Worm (Caenorhabditis elegans) whole organism, L2 larva: Measurements from ENCODE around the gene F58H1.6.

Experiments used
- C34F6.9 ChIP-seq: fragments of 150-350 bp; optimal IDR thresholded peaks from 2 replicates; lab custom pipeline; 2014; ENCODE audit warnings: missing biosample characterization, missing genetic modification characterization
- F13H6.1 ChIP-seq: sonication (generic microtip); optimal IDR thresholded peaks from 2 replicates; lab custom pipeline; 2016; ENCODE audit warnings: missing genetic modification characterization, missing compliant biosample characterization
- R02D3.7 ChIP-seq: fragments of 150-350 bp; optimal IDR thresholded peaks from 2 replicates; lab custom pipeline; 2014; ENCODE audit warnings: missing biosample characterization, missing genetic modification characterization
- Y55F3AM.14 ChIP-seq: fragments of 200-800 bp; sonication (Bioruptor generic); optimal IDR thresholded peaks from 2 replicates; lab custom pipeline; 2018; ENCODE audit warnings: mild to moderate bottlenecking, missing genetic modification characterization, missing compliant biosample characterization
- ZK546.5 ChIP-seq: sonication (generic microtip); optimal IDR thresholded peaks from 2 replicates; lab custom pipeline; 2017; ENCODE audit warnings: missing biosample characterization, missing genetic modification characterization
- alr-1 ChIP-seq: fragments of 150-350 bp; optimal IDR thresholded peaks from 2 replicates; lab custom pipeline; 2014; ENCODE audit warnings: missing biosample characterization, missing genetic modification characterization
- aly-2 ChIP-seq: fragments of 150-350 bp; optimal IDR thresholded peaks from 2 replicates; lab custom pipeline; 2014; ENCODE audit warnings: missing biosample characterization, missing genetic modification characterization
- ama-1 ChIP-seq: fragments of 150-350 bp; optimal IDR thresholded peaks from 2 replicates; lab custom pipeline; 2018; ENCODE audit warnings: inconsistent platforms
- blmp-1 ChIP-seq: sonication (generic microtip); optimal IDR thresholded peaks from 2 replicates; lab custom pipeline; 2017; ENCODE audit warnings: missing genetic modification characterization, mild to moderate bottlenecking, missing compliant biosample characterization, antibody characterized with exemption, moderate library complexity; ENCODE audit not compliant: insufficient read depth
- ceh-16 ChIP-seq: fragments of 150-350 bp; optimal IDR thresholded peaks from 2 replicates; lab custom pipeline; 2014; ENCODE audit warnings: missing biosample characterization, missing genetic modification characterization
- ceh-82 ChIP-seq: fragments of 150-350 bp; optimal IDR thresholded peaks from 2 replicates; lab custom pipeline; 2014; ENCODE audit warnings: missing biosample characterization, missing genetic modification characterization
- crh-2 ChIP-seq: sonication (generic microtip); optimal IDR thresholded peaks from 2 replicates; lab custom pipeline; 2017; ENCODE audit warnings: missing biosample characterization, missing genetic modification characterization
- dmd-4 ChIP-seq: sonication (generic microtip); optimal IDR thresholded peaks from 2 replicates; lab custom pipeline; 2017; ENCODE audit warnings: missing biosample characterization, missing genetic modification characterization
- egl-27 ChIP-seq: sonication (generic microtip); optimal IDR thresholded peaks from 3 replicates; lab custom pipeline; 2017; ENCODE audit warnings: missing biosample characterization, missing genetic modification reagents, missing genetic modification characterization
- elt-1 ChIP-seq: fragments of 150-350 bp; optimal IDR thresholded peaks from 2 replicates; lab custom pipeline; 2014; ENCODE audit warnings: missing biosample characterization, missing genetic modification characterization
- elt-3 ChIP-seq: sonication (generic microtip); optimal IDR thresholded peaks from 2 replicates; lab custom pipeline; 2017; ENCODE audit warnings: missing biosample characterization, missing genetic modification characterization
- fos-1 ChIP-seq: fragments of 150-350 bp; optimal IDR thresholded peaks from 2 replicates; lab custom pipeline; 2014; ENCODE audit warnings: missing biosample characterization, missing genetic modification characterization
- lin-11 ChIP-seq: fragments of 150-350 bp; sonication (generic microtip); optimal IDR thresholded peaks from 2 replicates; lab custom pipeline; 2014; ENCODE audit warnings: missing biosample characterization, missing genetic modification characterization, inconsistent platforms, mixed read lengths
- lin-13 ChIP-seq: fragments of 150-350 bp; optimal IDR thresholded peaks from 2 replicates; lab custom pipeline; 2014; ENCODE audit warnings: missing biosample characterization, missing genetic modification reagents, missing genetic modification characterization
- lin-39 ChIP-seq: fragments of 150-350 bp; optimal IDR thresholded peaks from 2 replicates; lab custom pipeline; 2014; ENCODE audit warnings: missing biosample characterization, missing genetic modification reagents, missing genetic modification characterization
- lsy-2 ChIP-seq, 2 experiments: fragments of 150-350 bp in 1 of 2; sonication (generic microtip) in 1 of 2; optimal IDR thresholded peaks; 2 replicates each; lab custom pipeline; 2014 to 2017; ENCODE audit warnings: missing biosample characterization in 2 of 2, missing genetic modification characterization in 2 of 2
- mab-5 ChIP-seq: fragments of 150-350 bp; optimal IDR thresholded peaks from 2 replicates; lab custom pipeline; 2014; ENCODE audit warnings: missing biosample characterization, missing genetic modification characterization
- mbf-1 ChIP-seq: sonication (generic microtip); optimal IDR thresholded peaks from 2 replicates; lab custom pipeline; 2017; ENCODE audit warnings: missing biosample characterization, missing genetic modification characterization
- mdl-1 ChIP-seq, 2 experiments: fragments of 150-350 bp in 1 of 2; sonication (generic microtip) in 1 of 2; optimal IDR thresholded peaks; 2 replicates each; lab custom pipeline; 2017; ENCODE audit warnings: missing biosample characterization in 2 of 2, missing genetic modification characterization in 2 of 2
- nhr-10 ChIP-seq: sonication (generic microtip); optimal IDR thresholded peaks from 2 replicates; lab custom pipeline; 2017; ENCODE audit warnings: missing biosample characterization, missing genetic modification characterization
- nhr-11 ChIP-seq: fragments of 150-350 bp; optimal IDR thresholded peaks from 2 replicates; lab custom pipeline; 2014; ENCODE audit warnings: missing biosample characterization, missing genetic modification characterization
- nhr-12 ChIP-seq: fragments of 150-350 bp; optimal IDR thresholded peaks from 2 replicates; lab custom pipeline; 2014; ENCODE audit warnings: missing biosample characterization, missing genetic modification characterization
- nhr-129 ChIP-seq: fragments of 150-350 bp; optimal IDR thresholded peaks from 2 replicates; lab custom pipeline; 2014; ENCODE audit warnings: missing biosample characterization, missing genetic modification characterization
- nhr-21 ChIP-seq: fragments of 150-350 bp; optimal IDR thresholded peaks from 2 replicates; lab custom pipeline; 2014; ENCODE audit warnings: missing biosample characterization, missing genetic modification characterization
- nhr-23 ChIP-seq: fragments of 150-350 bp; optimal IDR thresholded peaks from 2 replicates; lab custom pipeline; 2014; ENCODE audit warnings: missing biosample characterization, missing genetic modification reagents, missing genetic modification characterization
- nhr-237 ChIP-seq: fragments of 150-350 bp; optimal IDR thresholded peaks from 2 replicates; lab custom pipeline; 2014; ENCODE audit warnings: missing biosample characterization, missing genetic modification characterization
- nhr-25 ChIP-seq: fragments of 150-350 bp; sonication (generic microtip); optimal IDR thresholded peaks from 3 replicates; lab custom pipeline; 2014; ENCODE audit warnings: missing biosample characterization, missing genetic modification characterization
- nhr-6 ChIP-seq: fragments of 150-350 bp; optimal IDR thresholded peaks from 2 replicates; lab custom pipeline; 2014; ENCODE audit warnings: missing biosample characterization, missing genetic modification characterization
- nhr-77 ChIP-seq: fragments of 150-350 bp; optimal IDR thresholded peaks from 2 replicates; lab custom pipeline; 2014; ENCODE audit warnings: missing biosample characterization, missing genetic modification characterization
- peb-1 ChIP-seq: fragments of 150-350 bp; optimal IDR thresholded peaks from 2 replicates; lab custom pipeline; 2014; ENCODE audit warnings: missing biosample characterization, missing genetic modification characterization
- sem-4 ChIP-seq: fragments of 150-350 bp; optimal IDR thresholded peaks from 2 replicates; lab custom pipeline; 2014; ENCODE audit warnings: missing biosample characterization, missing genetic modification reagents, missing genetic modification characterization
- skn-1 ChIP-seq: sonication (generic microtip); optimal IDR thresholded peaks from 2 replicates; lab custom pipeline; 2017; ENCODE audit warnings: missing biosample characterization, missing genetic modification characterization
- sma-3 ChIP-seq: sonication (generic microtip); optimal IDR thresholded peaks from 2 replicates; lab custom pipeline; 2016; ENCODE audit warnings: missing genetic modification reagents, missing genetic modification characterization, missing compliant biosample characterization
- sma-9 ChIP-seq, 2 experiments: fragments of 150-350 bp in 1 of 2; sonication (generic microtip) in 1 of 2; optimal IDR thresholded peaks; 2 replicates each; lab custom pipeline; 2014 to 2016; ENCODE audit warnings: missing genetic modification characterization in 2 of 2, mild to moderate bottlenecking in 1 of 2, missing biosample characterization in 1 of 2, missing compliant biosample characterization in 1 of 2, missing genetic modification reagents in 1 of 2, moderate library complexity in 1 of 2
- snpc-4 ChIP-seq: fragments of 150-350 bp; optimal IDR thresholded peaks from 2 replicates; lab custom pipeline; 2014; ENCODE audit warnings: missing biosample characterization, missing genetic modification characterization
- unc-39 ChIP-seq: fragments of 150-350 bp; optimal IDR thresholded peaks from 2 replicates; lab custom pipeline; 2014; ENCODE audit warnings: missing biosample characterization, missing genetic modification characterization
- unc-62 ChIP-seq: fragments of 150-350 bp; optimal IDR thresholded peaks from 2 replicates; lab custom pipeline; 2014; ENCODE audit warnings: missing biosample characterization, missing genetic modification reagents, missing genetic modification characterization
- zag-1 ChIP-seq: fragments of 150-350 bp; optimal IDR thresholded peaks from 2 replicates; lab custom pipeline; 2014; ENCODE audit warnings: missing biosample characterization, missing genetic modification characterization
- ztf-1 ChIP-seq: fragments of 200-800 bp; sonication (Bioruptor generic); conservative IDR thresholded peaks from 2 replicates; pipeline ENCODE4 v1.3.6; 2022; ENCODE audit warnings: missing genetic modification characterization, missing compliant biosample characterization
- ztf-11 ChIP-seq: sonication (generic microtip); optimal IDR thresholded peaks from 2 replicates; lab custom pipeline; 2017; ENCODE audit warnings: missing biosample characterization, missing genetic modification characterization
- ztf-4 ChIP-seq: fragments of 150-350 bp; optimal IDR thresholded peaks from 2 replicates; lab custom pipeline; 2014; ENCODE audit warnings: missing biosample characterization, missing genetic modification characterization

Gene F58H1.6

ce11 chrV:11979673-11980561, 37.5 kb downstream of the F58H1.6 start, which contains the start of gene snr-4 (continued):
- TF ChIP-seq ceh-16 (peak; percentile 60), sma-9 (GFP tag; optimal IDR thresholded peaks at IDR 0.05; lab: Kevin White, UChicago) (peak; percentile 96), sma-9 (tag; optimal IDR thresholded peaks at IDR 0.05; lab: Kevin White, UChicago) (no peak), mab-5 (peak; percentile 80), egl-27 (tag; lab: Kevin White, UChicago) (peak; percentile 79), C34F6.9 (peak; percentile 92), ztf-11 (tag; lab: Kevin White, UChicago) (peak; percentile 11), ztf-4 (tag; lab: Kevin White, UChicago) (peak; percentile 84), F13H6.1 (peak; percentile 93), lsy-2 (tag; optimal IDR thresholded peaks at IDR 0.05; lab: Kevin White, UChicago) (peak; percentile 86 to 91), nhr-23 (no peak), ama-1 (lab: Kevin White, UChicago) (peak; percentile 95), unc-39 (no peak), ztf-1 (0 out of 2 replicates have a peak, but pooled peaks have one; percentile 45), nhr-25 (tag; lab: Kevin White, UChicago) (peak; percentile 84), snpc-4 (tag; lab: Kevin White, UChicago) (peak; percentile 100), nhr-77 (tag; lab: Kevin White, UChicago) (peak; percentile 78), skn-1 (tag; lab: Kevin White, UChicago) (no peak), mdl-1 (tag; optimal IDR thresholded peaks at IDR 0.05; lab: Kevin White, UChicago) (peak; percentile 80 to 86), zag-1 (tag; lab: Kevin White, UChicago) (peak; percentile 91), elt-1 (no peak), lin-11 (tag; lab: Kevin White, UChicago) (peak; percentile 93), sem-4 (peak; percentile 86), sma-3 (GFP tag; lab: Kevin White, UChicago) (peak; percentile 95), nhr-237 (tag; lab: Kevin White, UChicago) (peak; percentile 81), fos-1 (tag; lab: Kevin White, UChicago) (peak; percentile 90), crh-2 (peak; percentile 96), nhr-6 (no peak), nhr-11 (tag; lab: Kevin White, UChicago) (peak; percentile 75)
- TF ChIP-seq, all 48 proteins: peak for 35

ce11 chrV:11982309-11982708, 39.9 kb downstream of the F58H1.6 start, which contains the start of gene rpt-1:
Gene rpt-1 (minus strand): TSS chrV:11982397.
- TF ChIP-seq sem-4: peak; percentile 15
- TF ChIP-seq nhr-77 (tag; lab: Kevin White, UChicago): no peak
- no peak for TF ChIP-seq R02D3.7 (tag; lab: Kevin White, UChicago)
- TF ChIP-seq unc-62 (GFP tag; lab: Kevin White, UChicago): no peak
- no peak for TF ChIP-seq zag-1 (tag; lab: Kevin White, UChicago)
- TF ChIP-seq sma-3 (GFP tag; lab: Kevin White, UChicago): peak; percentile 70
- no peak for TF ChIP-seq ZK546.5 (tag; lab: Kevin White, UChicago)
- TF ChIP-seq ztf-4 (tag; lab: Kevin White, UChicago): peak; percentile 10
- peak; percentile 24 for TF ChIP-seq lin-11 (tag; lab: Kevin White, UChicago)
- TF ChIP-seq nhr-11 (tag; lab: Kevin White, UChicago): no peak
- peak; percentile 37 for TF ChIP-seq fos-1 (tag; lab: Kevin White, UChicago)
- TF ChIP-seq elt-1: no peak
- no peak for TF ChIP-seq Y55F3AM.14 (GFP tag; lab: Kevin White, UChicago)
- no peak for TF ChIP-seq unc-39
- no peak for TF ChIP-seq blmp-1 (tag; lab: Kevin White, UChicago)
- no peak for TF ChIP-seq lin-39 (tag; lab: Kevin White, UChicago)
- peak; percentile 50 for TF ChIP-seq nhr-129 (tag; lab: Kevin White, UChicago)
- peak; percentile 35 to 77 for TF ChIP-seq lsy-2 (tag; optimal IDR thresholded peaks at IDR 0.05; lab: Kevin White, UChicago)
- TF ChIP-seq egl-27 (tag; lab: Kevin White, UChicago): no peak
- TF ChIP-seq nhr-21 (tag; lab: Kevin White, UChicago): peak; percentile 33
- TF ChIP-seq nhr-237 (tag; lab: Kevin White, UChicago): no peak
- no peak for TF ChIP-seq elt-3 (tag; lab: Kevin White, UChicago)
- TF ChIP-seq skn-1 (tag; lab: Kevin White, UChicago): peak; percentile 82
- no peak for TF ChIP-seq nhr-6
- peak; percentile 50 for TF ChIP-seq crh-2
- TF ChIP-seq nhr-12 (tag; lab: Kevin White, UChicago): no peak
- no peak for TF ChIP-seq mab-5
- TF ChIP-seq sma-9 (GFP tag; optimal IDR thresholded peaks at IDR 0.05; lab: Kevin White, UChicago): peak; percentile 65
- no peak for TF ChIP-seq sma-9 (tag; optimal IDR thresholded peaks at IDR 0.05; lab: Kevin White, UChicago)
- TF ChIP-seq lin-13 (GFP tag; lab: Kevin White, UChicago): peak; percentile 54
- TF ChIP-seq aly-2 (tag; lab: Kevin White, UChicago): no peak
- TF ChIP-seq alr-1 (tag; lab: Kevin White, UChicago): no peak
- TF ChIP-seq nhr-25 (tag; lab: Kevin White, UChicago): peak; percentile 56
- no peak for TF ChIP-seq ztf-1
- TF ChIP-seq dmd-4: no peak
- no peak for TF ChIP-seq mbf-1 (tag; lab: Kevin White, UChicago)
- TF ChIP-seq ceh-82 (tag; lab: Kevin White, UChicago): no peak
- peak; percentile 92 for TF ChIP-seq snpc-4 (tag; lab: Kevin White, UChicago)
- TF ChIP-seq ztf-11 (tag; lab: Kevin White, UChicago): no peak
- no peak for TF ChIP-seq peb-1
- TF ChIP-seq nhr-10 (tag; lab: Kevin White, UChicago): no peak
- peak; percentile 88 for TF ChIP-seq C34F6.9
- TF ChIP-seq ceh-16: no peak
